Worm (Caenorhabditis elegans) whole organism, L3 larva: ENCODE data around the gene srx-125.
A peak's percentile ranks its signal among the peaks of the same experiment; 100 is the strongest.

Experiments
- R02D3.7 ChIP-seq: fragments of 150-350 bp; optimal IDR thresholded peaks from 2 replicates; lab custom pipeline; 2014; ENCODE audit warnings: missing biosample characterization, missing genetic modification characterization
- ZK546.5 ChIP-seq: sonication (generic microtip); optimal IDR thresholded peaks from 2 replicates; lab custom pipeline; 2017; ENCODE audit warnings: missing biosample characterization, missing genetic modification characterization
- aly-2 ChIP-seq: fragments of 150-350 bp; optimal IDR thresholded peaks from 2 replicates; lab custom pipeline; 2014; ENCODE audit warnings: missing biosample characterization, missing genetic modification characterization
- ama-1 ChIP-seq: fragments of 150-350 bp; optimal IDR thresholded peaks from 2 replicates; lab custom pipeline; 2018
- ceh-16 ChIP-seq: sonication (generic microtip); optimal IDR thresholded peaks from 2 replicates; lab custom pipeline; 2017; ENCODE audit warnings: missing biosample characterization, missing genetic modification characterization
- ceh-28 ChIP-seq: fragments of 150-350 bp; optimal IDR thresholded peaks from 2 replicates; lab custom pipeline; 2014; ENCODE audit warnings: missing biosample characterization, missing genetic modification reagents, missing genetic modification characterization
- elt-1 ChIP-seq: fragments of 150-350 bp; optimal IDR thresholded peaks from 2 replicates; lab custom pipeline; 2014; ENCODE audit warnings: missing biosample characterization, missing genetic modification characterization
- elt-2 ChIP-seq: sonication (generic microtip); optimal IDR thresholded peaks from 2 replicates; lab custom pipeline; 2016; ENCODE audit warnings: missing genetic modification reagents, mild to moderate bottlenecking, missing genetic modification characterization, missing compliant biosample characterization
- elt-3 ChIP-seq, 3 experiments: fragments of 150-350 bp in 1 of 3; sonication (generic microtip) in 2 of 3; optimal IDR thresholded peaks; 2 replicates in 2 of 3; 4 replicates in 1 of 3; lab custom pipeline; 2014 to 2017; ENCODE audit warnings: missing biosample characterization in 3 of 3, missing genetic modification characterization in 3 of 3
- fkh-10 ChIP-seq: sonication (generic microtip); optimal IDR thresholded peaks from 2 replicates; lab custom pipeline; 2017; ENCODE audit warnings: missing biosample characterization, missing genetic modification reagents, missing genetic modification characterization
- fkh-2 ChIP-seq: fragments of 150-350 bp; optimal IDR thresholded peaks from 2 replicates; lab custom pipeline; 2014; ENCODE audit warnings: missing biosample characterization, missing genetic modification reagents, missing genetic modification characterization
- hmg-11 ChIP-seq: sonication (generic microtip); optimal IDR thresholded peaks from 2 replicates; lab custom pipeline; 2016; ENCODE audit warnings: missing genetic modification characterization, missing compliant biosample characterization
- jun-1 ChIP-seq: fragments of 150-350 bp; optimal IDR thresholded peaks from 2 replicates; lab custom pipeline; 2014; ENCODE audit warnings: missing biosample characterization, missing genetic modification reagents, missing genetic modification characterization
- lin-15B ChIP-seq: fragments of 150-350 bp; optimal IDR thresholded peaks from 2 replicates; lab custom pipeline; 2014; ENCODE audit warnings: missing biosample characterization, missing genetic modification characterization
- lin-39 ChIP-seq: fragments of 150-350 bp; optimal IDR thresholded peaks from 2 replicates; lab custom pipeline; 2018; ENCODE audit warnings: missing biosample characterization, missing genetic modification reagents, missing genetic modification characterization
- lsy-12 ChIP-seq: sonication (generic microtip); optimal IDR thresholded peaks from 2 replicates; lab custom pipeline; 2016; ENCODE audit warnings: mild to moderate bottlenecking, missing genetic modification characterization, missing compliant biosample characterization
- mdl-1 ChIP-seq: fragments of 150-350 bp; optimal IDR thresholded peaks from 2 replicates; lab custom pipeline; 2014; ENCODE audit warnings: missing biosample characterization, missing genetic modification characterization
- mml-1 ChIP-seq: fragments of 150-350 bp; sonication (generic microtip); optimal IDR thresholded peaks from 3 replicates; lab custom pipeline; 2014; ENCODE audit warnings: missing biosample characterization, missing genetic modification characterization
- nhr-11 ChIP-seq: fragments of 150-350 bp; optimal IDR thresholded peaks from 2 replicates; lab custom pipeline; 2014; ENCODE audit warnings: missing biosample characterization, missing genetic modification characterization
- nhr-12 ChIP-seq: fragments of 150-350 bp; optimal IDR thresholded peaks from 2 replicates; lab custom pipeline; 2014; ENCODE audit warnings: missing biosample characterization, missing genetic modification characterization
- nhr-23 ChIP-seq: fragments of 150-350 bp; optimal IDR thresholded peaks from 2 replicates; lab custom pipeline; 2014; ENCODE audit warnings: missing biosample characterization, missing genetic modification reagents, missing genetic modification characterization
- nhr-25 ChIP-seq: sonication (generic microtip); optimal IDR thresholded peaks from 2 replicates; lab custom pipeline; 2017; ENCODE audit warnings: missing biosample characterization, missing genetic modification characterization
- nhr-43 ChIP-seq: sonication (generic microtip); optimal IDR thresholded peaks from 2 replicates; lab custom pipeline; 2016; ENCODE audit warnings: mild to moderate bottlenecking, missing genetic modification characterization, missing compliant biosample characterization; ENCODE audit not compliant: poor library complexity, severe bottlenecking
- nhr-67 ChIP-seq: fragments of 150-350 bp; optimal IDR thresholded peaks from 2 replicates; lab custom pipeline; 2014; ENCODE audit warnings: missing biosample characterization, missing genetic modification characterization
- nhr-76 ChIP-seq: fragments of 150-350 bp; sonication (generic microtip); optimal IDR thresholded peaks from 5 replicates; lab custom pipeline; 2014; ENCODE audit warnings: missing biosample characterization, missing genetic modification characterization
- nhr-77 ChIP-seq: fragments of 150-350 bp; optimal IDR thresholded peaks from 2 replicates; lab custom pipeline; 2014; ENCODE audit warnings: missing biosample characterization, missing genetic modification characterization
- pha-4 ChIP-seq: fragments of 150-350 bp; optimal IDR thresholded peaks from 2 replicates; lab custom pipeline; 2014; ENCODE audit warnings: missing biosample characterization, missing genetic modification reagents, missing genetic modification characterization
- pqm-1 ChIP-seq: fragments of 150-350 bp; optimal IDR thresholded peaks from 2 replicates; lab custom pipeline; 2017; ENCODE audit warnings: missing biosample characterization, missing genetic modification characterization, inconsistent platforms
- skn-1 ChIP-seq: fragments of 150-350 bp; optimal IDR thresholded peaks from 2 replicates; lab custom pipeline; 2014; ENCODE audit warnings: missing biosample characterization, missing genetic modification characterization
- snpc-4 ChIP-seq: fragments of 150-350 bp; optimal IDR thresholded peaks from 2 replicates; lab custom pipeline; 2014; ENCODE audit warnings: missing biosample characterization, missing genetic modification characterization
- tbx-2 ChIP-seq: sonication (generic microtip); optimal IDR thresholded peaks from 2 replicates; lab custom pipeline; 2016; ENCODE audit warnings: mild to moderate bottlenecking, missing genetic modification characterization, missing compliant biosample characterization
- zag-1 ChIP-seq: fragments of 150-350 bp; optimal IDR thresholded peaks from 2 replicates; lab custom pipeline; 2014; ENCODE audit warnings: missing biosample characterization, missing genetic modification characterization

Gene srx-125

DNA sequence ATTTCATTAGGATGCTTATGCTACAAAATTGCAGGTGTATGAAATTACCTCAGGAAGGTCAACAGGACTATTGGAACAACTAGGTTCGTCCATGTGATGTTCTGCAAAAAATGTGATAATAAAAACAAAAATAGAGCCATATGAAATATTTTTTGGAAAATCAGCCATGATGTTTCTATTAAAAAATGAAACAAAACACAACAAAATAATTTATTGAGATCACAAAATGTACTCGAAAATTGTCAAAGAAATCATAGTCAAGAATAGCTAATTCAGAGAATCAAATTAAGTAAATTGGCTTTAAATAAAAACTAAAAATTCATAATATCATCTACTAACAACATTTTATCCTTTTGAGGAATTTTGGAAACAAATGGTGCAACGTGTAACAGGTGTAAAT is 36.2 kb upstream of the srx-125 start, which contains the start of gene nhr-129:
TSS of gene nhr-129 (minus strand) at position 101 of the 400 bp plus-strand sequence.
- TF ChIP-seq fkh-10 (GFP tag; lab: Kevin White, UChicago): no peak
- TF ChIP-seq mdl-1 (tag; lab: Kevin White, UChicago): no peak
- TF ChIP-seq zag-1 (tag; lab: Kevin White, UChicago): no peak
- no peak for TF ChIP-seq hmg-11 (tag; lab: Kevin White, UChicago)
- TF ChIP-seq mml-1: no peak
- no peak for TF ChIP-seq fkh-2
- TF ChIP-seq R02D3.7 (tag; lab: Kevin White, UChicago): no peak
- TF ChIP-seq nhr-11 (tag; lab: Kevin White, UChicago): no peak
- no peak for TF ChIP-seq nhr-67 (tag; lab: Kevin White, UChicago)
- TF ChIP-seq lsy-12 (tag; lab: Kevin White, UChicago): no peak
- TF ChIP-seq nhr-12: no peak
- TF ChIP-seq ceh-16 (tag; lab: Kevin White, UChicago): no peak
- TF ChIP-seq pha-4 (tag; lab: Kevin White, UChicago): no peak
- no peak for TF ChIP-seq pqm-1 (tag; lab: Kevin White, UChicago)
- no peak for TF ChIP-seq lin-15B
- TF ChIP-seq tbx-2 (tag; lab: Kevin White, UChicago): no peak
- TF ChIP-seq aly-2 (tag; lab: Kevin White, UChicago): no peak
- TF ChIP-seq skn-1 (tag; lab: Kevin White, UChicago): no peak
- TF ChIP-seq elt-3 (tag; optimal IDR thresholded peaks at IDR 0.05; lab: Kevin White, UChicago): no peak

DNA sequence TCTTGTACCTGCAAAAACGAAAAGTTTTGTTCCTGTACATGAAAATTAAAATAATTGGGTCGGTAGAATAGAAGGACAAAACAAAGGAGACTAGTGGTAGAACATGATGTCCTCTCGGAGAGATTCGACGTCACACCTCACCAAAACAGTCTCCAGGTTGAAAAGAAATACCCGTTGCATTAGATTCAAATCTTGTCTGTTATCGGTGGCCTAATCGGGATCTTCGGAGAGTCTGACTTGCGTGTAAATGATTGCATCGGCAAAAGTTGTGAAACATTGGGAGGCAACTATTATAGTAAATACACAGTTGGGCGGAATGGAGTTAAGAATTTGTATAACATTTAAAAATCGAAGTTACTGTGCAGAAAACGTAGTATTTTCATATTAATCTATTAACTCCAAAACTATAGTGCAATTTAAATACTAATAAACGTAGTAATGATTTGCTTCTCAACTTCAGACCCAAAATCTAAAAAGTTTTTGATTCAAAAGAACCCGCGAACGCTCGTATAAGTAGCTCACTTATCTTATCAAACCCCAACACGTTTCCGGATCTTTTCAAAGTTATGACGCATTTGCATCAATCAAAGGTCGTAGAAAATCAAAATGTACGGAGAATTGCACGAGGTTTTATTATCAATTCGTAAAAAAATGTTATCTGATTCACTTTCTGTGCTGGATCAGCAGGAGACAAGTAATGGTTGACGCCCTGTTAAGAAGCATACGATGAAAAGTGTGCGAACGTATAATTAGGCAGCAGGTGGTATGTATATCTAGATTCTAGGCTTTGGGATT is 33.5 kb upstream of the srx-125 start, which contains the start of gene nhr-168:
TSS of gene nhr-168 (minus strand) at position 486 of the 795 bp plus-strand sequence.
- TF ChIP-seq pha-4 (tag; lab: Kevin White, UChicago): no peak
- peak; percentile 68 for TF ChIP-seq pqm-1 (tag; lab: Kevin White, UChicago)
- TF ChIP-seq nhr-67 (tag; lab: Kevin White, UChicago): no peak
- peak; percentile 96 for TF ChIP-seq elt-1 (tag; lab: Kevin White, UChicago)
- no peak for TF ChIP-seq lin-39
- peak; percentile 77 for TF ChIP-seq elt-2 (tag; lab: Kevin White, UChicago)
- no peak for TF ChIP-seq nhr-12
- TF ChIP-seq nhr-25 (tag; lab: Kevin White, UChicago): peak; percentile 28
- peak; percentile 52 for TF ChIP-seq nhr-23
- TF ChIP-seq jun-1: peak; percentile 34
- no peak for TF ChIP-seq nhr-43 (tag; lab: Kevin White, UChicago)
- TF ChIP-seq nhr-77 (tag; lab: Kevin White, UChicago): no peak
- no peak for TF ChIP-seq ceh-28 (tag; lab: Kevin White, UChicago)
- no peak for TF ChIP-seq mml-1
- no peak for TF ChIP-seq snpc-4 (tag; lab: Kevin White, UChicago)

- TF ChIP-seq nhr-23: no peak
- TF ChIP-seq ama-1: no peak
- TF ChIP-seq nhr-12: no peak
Measured at ce11 chrV:13334447-13334846, 32.7 kb upstream of the srx-125 start.

DNA sequence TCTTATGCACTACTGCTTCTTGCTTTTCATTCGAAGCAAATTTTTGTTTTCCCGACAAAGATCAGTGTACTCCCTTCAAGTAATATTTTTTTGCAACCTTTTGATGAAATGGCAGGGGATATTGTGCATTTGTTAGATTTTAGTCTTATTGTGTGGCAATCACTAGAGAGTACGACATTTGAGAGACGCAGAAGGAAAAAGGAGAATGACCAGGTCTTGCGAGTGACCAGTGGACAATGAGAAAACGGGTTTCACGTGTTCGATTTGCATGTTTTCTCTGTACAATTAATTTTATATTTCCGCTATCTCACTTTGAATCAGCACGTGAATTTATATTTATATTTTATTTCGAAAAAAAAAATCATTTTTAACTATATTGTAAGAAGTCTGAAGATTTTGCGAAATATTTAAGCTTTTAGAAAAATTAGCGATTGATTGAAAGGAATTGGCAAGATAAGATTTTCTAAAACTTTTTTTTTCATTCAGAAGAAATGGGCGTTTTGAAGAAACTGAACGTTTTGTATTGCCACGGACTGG is 31.2 kb upstream of the srx-125 start, which contains the start of gene C50B6.9:
TSS of gene C50B6.9 (plus strand) at position 487 of the 537 bp plus-strand sequence.
- TF ChIP-seq aly-2 (tag; lab: Kevin White, UChicago) (no peak), fkh-10 (GFP tag; lab: Kevin White, UChicago) (no peak), snpc-4 (tag; lab: Kevin White, UChicago) (no peak), R02D3.7 (tag; lab: Kevin White, UChicago) (no peak), nhr-76 (tag; lab: Kevin White, UChicago) (no peak), ama-1 (no peak), zag-1 (tag; lab: Kevin White, UChicago) (no peak), elt-1 (tag; lab: Kevin White, UChicago) (no peak), mdl-1 (tag; lab: Kevin White, UChicago) (no peak), pqm-1 (tag; lab: Kevin White, UChicago) (no peak), ZK546.5 (no peak), nhr-77 (tag; lab: Kevin White, UChicago) (no peak)
- TF ChIP-seq, all 47 proteins: peak for 0

DNA sequence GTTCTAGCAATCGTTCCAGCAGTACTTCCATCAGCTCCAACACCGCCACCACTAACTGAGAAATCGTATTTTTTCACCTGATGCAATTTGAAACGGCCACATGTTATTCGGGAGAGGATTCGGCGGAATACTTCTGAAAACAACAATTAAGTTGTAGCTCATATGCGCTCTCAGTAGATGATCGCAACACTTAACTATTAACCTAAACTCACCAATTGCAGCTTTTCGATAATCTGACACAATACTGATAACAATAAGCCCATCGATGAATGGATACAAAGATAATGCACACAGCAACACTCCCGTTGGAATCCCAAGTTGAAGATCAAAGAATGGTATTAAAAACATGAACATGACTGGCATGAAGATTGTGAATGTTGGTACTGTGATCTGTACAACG is 29.1 kb upstream of the srx-125 start:
- no peak for TF ChIP-seq mdl-1 (tag; lab: Kevin White, UChicago)
